Worm (Caenorhabditis elegans) whole organism, L1 larva: ENCODE results near the gene srp-8.

Experiments
- C04F5.9 ChIP-seq: sonication (generic microtip); optimal IDR thresholded peaks from 2 replicates; lab custom pipeline; 2016; ENCODE audit warnings: missing genetic modification characterization, missing compliant biosample characterization
- C16A3.4 ChIP-seq: fragments of 150-350 bp; optimal IDR thresholded peaks from 2 replicates; lab custom pipeline; 2014; ENCODE audit warnings: missing biosample characterization, missing genetic modification characterization
- F16B12.6 ChIP-seq: fragments of 150-350 bp; optimal IDR thresholded peaks from 2 replicates; lab custom pipeline; 2014; ENCODE audit warnings: missing biosample characterization, missing genetic modification characterization
- Y116A8C.19 ChIP-seq: sonication (generic microtip); optimal IDR thresholded peaks from 2 replicates; lab custom pipeline; 2016; ENCODE audit warnings: missing compliant biosample characterization, missing genetic modification characterization, borderline replicate concordance
- aha-1 ChIP-seq: fragments of 150-350 bp; optimal IDR thresholded peaks from 2 replicates; lab custom pipeline; 2014; ENCODE audit warnings: missing biosample characterization, missing genetic modification characterization
- aly-2 ChIP-seq: fragments of 150-350 bp; optimal IDR thresholded peaks from 2 replicates; lab custom pipeline; 2014; ENCODE audit warnings: missing biosample characterization, missing genetic modification characterization
- ceh-63 ChIP-seq: fragments of 200-800 bp; sonication (Bioruptor generic); optimal IDR thresholded peaks from 2 replicates; lab custom pipeline; 2018; ENCODE audit warnings: mild to moderate bottlenecking, missing genetic modification characterization, missing compliant biosample characterization
- ceh-8 ChIP-seq: fragments of 200-800 bp; sonication (Bioruptor generic); optimal IDR thresholded peaks from 2 replicates; lab custom pipeline; 2018; ENCODE audit warnings: mild to moderate bottlenecking, missing genetic modification characterization, moderate library complexity, missing compliant biosample characterization
- ceh-82 ChIP-seq, 3 experiments: fragments of 150-350 bp in 1 of 3; sonication (generic microtip) in 2 of 3; optimal IDR thresholded peaks; 2 replicates each; lab custom pipeline; 2014 to 2017; ENCODE audit warnings: missing biosample characterization in 3 of 3, missing genetic modification characterization in 3 of 3
- ceh-88 ChIP-seq: fragments of 200-800 bp; sonication (Bioruptor generic); IDR thresholded peaks from 2 replicates; pipeline ENCODE4 v1.3.6; 2022; ENCODE audit warnings: missing genetic modification characterization, missing compliant biosample characterization
- ceh-90 ChIP-seq: sonication (generic microtip); optimal IDR thresholded peaks from 2 replicates; lab custom pipeline; 2016; ENCODE audit warnings: missing genetic modification characterization, missing compliant biosample characterization
- ces-1 ChIP-seq: fragments of 150-350 bp; optimal IDR thresholded peaks from 2 replicates; lab custom pipeline; 2014; ENCODE audit warnings: missing biosample characterization, missing genetic modification reagents, missing genetic modification characterization
- efl-3 ChIP-seq: fragments of 200-800 bp; sonication (Bioruptor generic); optimal IDR thresholded peaks from 2 replicates; lab custom pipeline; 2018; ENCODE audit warnings: mild to moderate bottlenecking, missing genetic modification characterization, missing compliant biosample characterization
- egl-13 ChIP-seq: sonication (generic microtip); optimal IDR thresholded peaks from 2 replicates; lab custom pipeline; 2016; ENCODE audit warnings: missing genotype, missing genetic modification reagents, missing genetic modification characterization, missing compliant biosample characterization
- egl-27 ChIP-seq, 2 experiments: fragments of 150-350 bp in 1 of 2; sonication (generic microtip); optimal IDR thresholded peaks; 3 replicates each; lab custom pipeline; 2017 to 2018; ENCODE audit warnings: missing biosample characterization in 2 of 2, missing genetic modification characterization in 2 of 2, missing genetic modification reagents in 2 of 2
- ets-5 ChIP-seq: fragments of 200-800 bp; sonication (Bioruptor generic); IDR thresholded peaks from 2 replicates; pipeline ENCODE4 v1.3.6; 2022; ENCODE audit warnings: missing genetic modification characterization, missing compliant biosample characterization
- fkh-10 ChIP-seq: sonication (generic microtip); optimal IDR thresholded peaks from 2 replicates; lab custom pipeline; 2017; ENCODE audit warnings: missing biosample characterization, missing genetic modification reagents, missing genetic modification characterization
- fkh-4 ChIP-seq: sonication (generic microtip); optimal IDR thresholded peaks from 2 replicates; lab custom pipeline; 2016; ENCODE audit warnings: missing compliant biosample characterization, missing genetic modification characterization, borderline replicate concordance
- fkh-8 ChIP-seq: sonication (generic microtip); optimal IDR thresholded peaks from 2 replicates; lab custom pipeline; 2016; ENCODE audit warnings: mild to moderate bottlenecking, missing genetic modification characterization, missing compliant biosample characterization
- grh-1 ChIP-seq: fragments of 200-800 bp; sonication (Bioruptor generic); IDR thresholded peaks from 2 replicates; pipeline ENCODE4 v1.3.6; 2022; ENCODE audit warnings: missing genetic modification reagents, missing genetic modification characterization, missing compliant biosample characterization
- hpl-2 ChIP-seq: fragments of 150-350 bp; optimal IDR thresholded peaks from 2 replicates; lab custom pipeline; 2014; ENCODE audit warnings: missing biosample characterization, missing genetic modification reagents, missing genetic modification characterization
- irx-1 ChIP-seq: sonication (generic microtip); optimal IDR thresholded peaks from 2 replicates; lab custom pipeline; 2016; ENCODE audit warnings: missing genetic modification characterization, missing compliant biosample characterization
- isw-1 ChIP-seq: fragments of 200-800 bp; sonication (Bioruptor generic); IDR thresholded peaks from 2 replicates; pipeline ENCODE4 v1.3.6; 2022; ENCODE audit warnings: missing genetic modification characterization, missing compliant biosample characterization
- lin-13 ChIP-seq: fragments of 150-350 bp; optimal IDR thresholded peaks from 2 replicates; lab custom pipeline; 2014; ENCODE audit warnings: missing biosample characterization, missing genetic modification reagents, missing genetic modification characterization
- lin-14 ChIP-seq: fragments of 200-800 bp; sonication (Bioruptor generic); optimal IDR thresholded peaks from 2 replicates; lab custom pipeline; 2018; ENCODE audit warnings: mild to moderate bottlenecking, missing genetic modification characterization, moderate library complexity, missing compliant biosample characterization
- lin-15B ChIP-seq: fragments of 150-350 bp; sonication (generic microtip); optimal IDR thresholded peaks from 3 replicates; lab custom pipeline; 2014; ENCODE audit warnings: missing biosample characterization, missing genetic modification characterization
- lin-39 ChIP-seq: fragments of 150-350 bp; optimal IDR thresholded peaks from 2 replicates; lab custom pipeline; 2014; ENCODE audit warnings: missing biosample characterization, missing genetic modification reagents, missing genetic modification characterization
- lir-3 ChIP-seq: sonication (generic microtip); optimal IDR thresholded peaks from 2 replicates; lab custom pipeline; 2016; ENCODE audit warnings: mild to moderate bottlenecking, missing genetic modification characterization, moderate library complexity, missing compliant biosample characterization; ENCODE audit not compliant: poor library complexity
- lsy-2 ChIP-seq, 2 experiments: fragments of 150-350 bp; optimal IDR thresholded peaks; 2 replicates each; lab custom pipeline; 2014; ENCODE audit warnings: missing biosample characterization in 2 of 2, missing genetic modification characterization in 2 of 2
- mab-9 ChIP-seq: fragments of 200-800 bp; sonication (Bioruptor generic); IDR thresholded peaks from 2 replicates; pipeline ENCODE4 v1.3.6; 2022; ENCODE audit warnings: missing genetic modification reagents, missing genetic modification characterization, missing compliant biosample characterization
- mef-2 ChIP-seq: fragments of 150-350 bp; optimal IDR thresholded peaks from 2 replicates; lab custom pipeline; 2014; ENCODE audit warnings: missing biosample characterization, missing genetic modification characterization
- nhr-11 ChIP-seq: fragments of 150-350 bp; optimal IDR thresholded peaks from 2 replicates; lab custom pipeline; 2014; ENCODE audit warnings: missing biosample characterization, missing genetic modification characterization
- nhr-12 ChIP-seq: sonication (generic microtip); optimal IDR thresholded peaks from 2 replicates; lab custom pipeline; 2017; ENCODE audit warnings: missing biosample characterization, missing genetic modification characterization
- nhr-19 ChIP-seq: fragments of 200-800 bp; sonication (Bioruptor generic); conservative IDR thresholded peaks from 2 replicates; pipeline ENCODE4 v1.3.6; 2022; ENCODE audit warnings: missing genetic modification characterization, missing compliant biosample characterization
- nhr-28 ChIP-seq: fragments of 150-350 bp; optimal IDR thresholded peaks from 2 replicates; lab custom pipeline; 2014; ENCODE audit warnings: missing biosample characterization, missing genetic modification characterization
- nhr-71 ChIP-seq: sonication (generic microtip); optimal IDR thresholded peaks from 2 replicates; lab custom pipeline; 2016; ENCODE audit warnings: mild to moderate bottlenecking, missing genetic modification characterization, moderate library complexity, missing compliant biosample characterization
- nhr-77 ChIP-seq: fragments of 150-350 bp; optimal IDR thresholded peaks from 2 replicates; lab custom pipeline; 2014; ENCODE audit warnings: missing biosample characterization, missing genetic modification characterization
- nhr-85 ChIP-seq: sonication (generic microtip); peaks from one replicate; lab custom pipeline; 2016; ENCODE audit warnings: missing genetic modification characterization, inconsistent platforms, missing compliant biosample characterization
- pax-3 ChIP-seq: fragments of 200-800 bp; sonication (Bioruptor generic); optimal IDR thresholded peaks from 2 replicates; lab custom pipeline; 2018; ENCODE audit warnings: mild to moderate bottlenecking, missing genetic modification characterization, moderate library complexity, missing compliant biosample characterization
- rnt-1 ChIP-seq: sonication (generic microtip); optimal IDR thresholded peaks from 2 replicates; lab custom pipeline; 2016; ENCODE audit warnings: mild to moderate bottlenecking, missing genetic modification characterization, moderate library complexity, missing compliant biosample characterization
- skn-1 ChIP-seq: fragments of 150-350 bp; optimal IDR thresholded peaks from 2 replicates; lab custom pipeline; 2014; ENCODE audit warnings: missing biosample characterization, missing genetic modification characterization
- snu-23 ChIP-seq: sonication (generic microtip); optimal IDR thresholded peaks from 2 replicates; lab custom pipeline; 2016; ENCODE audit warnings: missing genetic modification characterization, missing compliant biosample characterization
- sptf-1 ChIP-seq: fragments of 150-350 bp; optimal IDR thresholded peaks from 2 replicates; lab custom pipeline; 2014; ENCODE audit warnings: missing biosample characterization, missing genetic modification characterization
- swsn-7 ChIP-seq: sonication (generic microtip); optimal IDR thresholded peaks from 2 replicates; lab custom pipeline; 2016; ENCODE audit warnings: missing genetic modification characterization, missing compliant biosample characterization
- tlp-1 ChIP-seq: fragments of 150-350 bp; optimal IDR thresholded peaks from 2 replicates; lab custom pipeline; 2014; ENCODE audit warnings: missing biosample characterization, missing genetic modification characterization
- unc-86 ChIP-seq: sonication (generic microtip); optimal IDR thresholded peaks from 2 replicates; lab custom pipeline; 2016; ENCODE audit warnings: missing genetic modification characterization, missing compliant biosample characterization
- vab-15 ChIP-seq: sonication (generic microtip); optimal IDR thresholded peaks from 2 replicates; lab custom pipeline; 2017; ENCODE audit warnings: missing genotype, mild to moderate bottlenecking, missing genetic modification characterization, missing compliant biosample characterization
- ztf-11 ChIP-seq, 2 experiments: sonication (generic microtip); optimal IDR thresholded peaks; 2 replicates each; lab custom pipeline; 2016 to 2017; ENCODE audit warnings: missing genetic modification characterization in 2 of 2, missing biosample characterization in 1 of 2, missing compliant biosample characterization in 1 of 2
- ztf-4 ChIP-seq: fragments of 150-350 bp; optimal IDR thresholded peaks from 2 replicates; lab custom pipeline; 2014; ENCODE audit warnings: missing biosample characterization, missing genetic modification characterization

The srp-8 gene

DNA sequence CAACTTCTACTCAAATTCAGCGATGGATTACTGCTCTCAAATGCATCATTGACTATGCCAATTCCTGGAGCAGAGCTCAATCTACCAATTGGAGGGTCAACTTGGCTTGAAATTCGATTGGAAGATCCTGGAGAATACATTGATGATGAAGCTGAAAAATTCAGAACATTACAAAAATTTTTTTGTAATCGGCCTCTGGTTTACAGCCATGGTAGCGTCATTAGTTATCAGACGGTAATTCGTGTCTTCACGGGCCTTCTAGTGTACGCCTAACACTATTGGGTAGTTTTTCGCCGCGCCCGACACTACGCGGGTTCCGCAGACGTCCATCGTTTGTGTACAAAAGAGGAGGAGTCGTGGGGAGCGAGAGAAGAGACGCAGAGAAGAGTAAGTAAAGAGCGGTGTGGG is 45.2 kb downstream of the srp-8 start (continued):
- TF ChIP-seq ztf-4 (peak; percentile 60), grh-1 (peak; percentile 86), egl-27 (tag; optimal IDR thresholded peaks at IDR 0.05; lab: Kevin White, UChicago) (no peak), lin-13 (GFP tag; lab: Kevin White, UChicago) (peak; percentile 71), nhr-77 (tag; lab: Kevin White, UChicago) (peak; percentile 84), unc-86 (peak; percentile 71), mef-2 (tag; lab: Kevin White, UChicago) (no peak), egl-13 (tag; lab: Kevin White, UChicago) (peak; percentile 54), skn-1 (tag; lab: Kevin White, UChicago) (peak; percentile 39), ets-5 (GFP tag; lab: Robert Waterston, UW) (no peak), aly-2 (peak; percentile 53), ceh-88 (GFP tag; lab: Robert Waterston, UW) (peak; percentile 63), nhr-19 (GFP tag; lab: Robert Waterston, UW) (peak; percentile 93), ceh-63 (no peak), fkh-4 (tag; lab: Kevin White, UChicago) (peak; percentile 25), isw-1 (peak; percentile 34), sptf-1 (tag; lab: Kevin White, UChicago) (no peak), efl-3 (GFP tag; lab: Kevin White, UChicago) (peak; percentile 45), tlp-1 (no peak), C16A3.4 (tag; lab: Kevin White, UChicago) (peak; percentile 66), lin-39 (tag; lab: Kevin White, UChicago) (peak; percentile 58), C04F5.9 (tag; lab: Kevin White, UChicago) (peak; percentile 30), rnt-1 (tag; lab: Kevin White, UChicago) (peak; percentile 95), pax-3 (tag; lab: Kevin White, UChicago) (peak; percentile 53), snu-23 (GFP tag; lab: Kevin White, UChicago) (peak; percentile 92), fkh-10 (GFP tag; lab: Kevin White, UChicago) (no peak), lsy-2 (tag; optimal IDR thresholded peaks at IDR 0.05; lab: Kevin White, UChicago) (peak; percentile 58 to 78), lir-3 (tag; lab: Kevin White, UChicago) (peak; percentile 58), F16B12.6 (tag; lab: Kevin White, UChicago) (peak; percentile 22), ceh-82 (tag; optimal IDR thresholded peaks at IDR 0.05; lab: Kevin White, UChicago) (peak; percentile 75 to 90 (median 85)), lin-15B (tag; lab: Kevin White, UChicago) (peak; percentile 42), mab-9 (GFP tag; lab: Robert Waterston, UW) (no peak), irx-1 (tag; lab: Kevin White, UChicago) (peak; percentile 81), ces-1 (no peak), nhr-12 (tag; lab: Kevin White, UChicago) (no peak), hpl-2 (GFP tag; lab: Kevin White, UChicago) (peak; percentile 36), vab-15 (tag; lab: Kevin White, UChicago) (no peak), fkh-8 (tag; lab: Kevin White, UChicago) (peak; percentile 53), Y116A8C.19 (tag; lab: Kevin White, UChicago) (no peak), nhr-28 (tag; lab: Kevin White, UChicago) (no peak), nhr-11 (tag; lab: Kevin White, UChicago) (peak; percentile 14), aha-1 (tag; lab: Kevin White, UChicago) (no peak), swsn-7 (tag; lab: Kevin White, UChicago) (peak; percentile 95), ceh-90 (tag; lab: Kevin White, UChicago) (no peak), ceh-8 (GFP tag; lab: Kevin White, UChicago) (no peak), lin-14 (GFP tag; lab: Kevin White, UChicago) (peak; percentile 89), nhr-85 (peak; percentile 91), ztf-11 (tag; optimal IDR thresholded peaks at IDR 0.05; lab: Kevin White, UChicago) (peak in 1 of 2 experiments; percentile 63), nhr-71 (peak; percentile 94)
